Fruit fly (Drosophila melanogaster) whole organism, embryonic: ENCODE results near the gene CG1542.

Experiments used
- Asciz ChIP-seq: fragments of 200-800 bp; sonication (Bioruptor generic); optimal IDR thresholded peaks from 2 replicates; lab custom pipeline; 2017; ENCODE audit warnings: missing biosample characterization, mild to moderate bottlenecking, missing genetic modification characterization, missing genetic modification reagents
- BEAF-32 ChIP-seq: fragments of 200-800 bp; sonication (Bioruptor generic); optimal IDR thresholded peaks from 3 replicates; lab custom pipeline; 2017; ENCODE audit warnings: missing biosample characterization, missing genetic modification characterization, mild to moderate bottlenecking, moderate library complexity, missing genetic modification reagents
- CG10209 ChIP-seq: fragments of 200-800 bp; sonication (Bioruptor generic); optimal IDR thresholded peaks from 3 replicates; lab custom pipeline; 2017; ENCODE audit warnings: missing biosample characterization, mild to moderate bottlenecking, missing genetic modification characterization, missing genetic modification reagents
- CG10959 ChIP-seq: fragments of 200-800 bp; sonication (Bioruptor generic); IDR thresholded peaks from 2 replicates; pipeline ENCODE4 v1.3.6; 2022; ENCODE audit warnings: missing biosample characterization, missing genetic modification characterization
- CG11093 ChIP-seq: fragments of 200-800 bp; sonication (Bioruptor generic); IDR thresholded peaks from 3 replicates; pipeline ENCODE4 v1.3.6; 2022; ENCODE audit warnings: missing biosample characterization, missing genetic modification characterization
- CG12769 ChIP-seq: fragments of 200-800 bp; sonication (Bioruptor generic); optimal IDR thresholded peaks from 2 replicates; lab custom pipeline; 2019; ENCODE audit warnings: missing biosample characterization, mild to moderate bottlenecking, missing genetic modification characterization, moderate library complexity
- CG13424 ChIP-seq: fragments of 200-800 bp; sonication (Bioruptor generic); optimal IDR thresholded peaks from 2 replicates; lab custom pipeline; 2019; ENCODE audit warnings: missing biosample characterization, mild to moderate bottlenecking, missing genetic modification characterization, moderate library complexity
- CG14050 ChIP-seq: fragments of 200-800 bp; sonication (Bioruptor generic); IDR thresholded peaks from 3 replicates; pipeline ENCODE4 v1.3.6; 2022; ENCODE audit warnings: missing biosample characterization, missing genetic modification characterization
- CG1602 ChIP-seq: fragments of 200-800 bp; sonication (Bioruptor generic); optimal IDR thresholded peaks from 3 replicates; lab custom pipeline; 2016; ENCODE audit warnings: missing biosample characterization, missing genetic modification characterization
- CG1603 ChIP-seq: fragments of 200-800 bp; sonication (Bioruptor generic); optimal IDR thresholded peaks from 2 replicates; lab custom pipeline; 2019; ENCODE audit warnings: missing biosample characterization, mild to moderate bottlenecking, missing genetic modification characterization, moderate library complexity
- CG17568 ChIP-seq: fragments of 200-800 bp; sonication (Bioruptor generic); optimal IDR thresholded peaks from 2 replicates; lab custom pipeline; 2018; ENCODE audit warnings: missing biosample characterization, mild to moderate bottlenecking, missing genetic modification characterization, moderate library complexity
- CG31388 ChIP-seq: fragments of 200-800 bp; sonication (Bioruptor generic); optimal IDR thresholded peaks from 2 replicates; lab custom pipeline; 2016; ENCODE audit warnings: missing biosample characterization, missing genetic modification characterization
- CG4730 ChIP-seq: fragments of 200-800 bp; sonication (Bioruptor generic); IDR thresholded peaks from 2 replicates; pipeline ENCODE4 v1.3.6; 2022; ENCODE audit warnings: missing biosample characterization, missing genetic modification characterization
- CG5180 ChIP-seq: fragments of 200-800 bp; sonication (Bioruptor generic); optimal IDR thresholded peaks from 3 replicates; lab custom pipeline; 2017; ENCODE audit warnings: missing biosample characterization, missing genetic modification characterization, mild to moderate bottlenecking, moderate library complexity, missing genetic modification reagents
- CG5953 ChIP-seq: fragments of 200-800 bp; sonication (Bioruptor generic); IDR thresholded peaks from 2 replicates; pipeline ENCODE4 v1.3.6; 2022; ENCODE audit warnings: missing biosample characterization, missing genetic modification characterization
- CG7357 ChIP-seq: fragments of 200-800 bp; sonication (Bioruptor generic); IDR thresholded peaks from 3 replicates; pipeline ENCODE4 v1.3.6; 2022; ENCODE audit warnings: missing biosample characterization, missing genetic modification characterization
- CG9876 ChIP-seq: fragments of 200-800 bp; sonication (Bioruptor generic); optimal IDR thresholded peaks from 2 replicates; lab custom pipeline; 2016; ENCODE audit warnings: missing biosample characterization, missing genetic modification characterization
- E2f1 ChIP-seq: fragments of 200-800 bp; sonication (Bioruptor generic); IDR thresholded peaks from 2 replicates; pipeline ENCODE4 v1.3.6; 2022; ENCODE audit warnings: missing biosample characterization, missing genetic modification characterization
- ERR ChIP-seq: fragments of 200-800 bp; sonication (Bioruptor generic); optimal IDR thresholded peaks from 2 replicates; lab custom pipeline; 2016; ENCODE audit warnings: missing biosample characterization, missing genetic modification characterization
- Ets65A ChIP-seq: fragments of 200-800 bp; sonication (Bioruptor generic); peaks from one replicate; lab custom pipeline; 2016; ENCODE audit warnings: missing biosample characterization, missing genetic modification characterization
- Jarid2 ChIP-seq: fragments of 200-800 bp; sonication (Bioruptor generic); optimal IDR thresholded peaks from 3 replicates; lab custom pipeline; 2017; ENCODE audit warnings: mild to moderate bottlenecking, missing biosample characterization, missing genetic modification reagents, missing genetic modification characterization
- Kr ChIP-seq: fragments of 200-800 bp; sonication (Bioruptor generic); optimal IDR thresholded peaks from 2 replicates; lab custom pipeline; 2017; ENCODE audit warnings: missing biosample characterization, mild to moderate bottlenecking, missing genetic modification characterization
- MESR4 ChIP-seq: fragments of 200-800 bp; sonication (Bioruptor generic); optimal IDR thresholded peaks from 2 replicates; lab custom pipeline; 2018; ENCODE audit warnings: missing biosample characterization, mild to moderate bottlenecking, missing genetic modification characterization, moderate library complexity
- NFAT ChIP-seq: fragments of 200-800 bp; sonication (Bioruptor generic); IDR thresholded peaks from 2 replicates; pipeline ENCODE4 v1.3.6; 2022; ENCODE audit warnings: missing biosample characterization, missing genetic modification characterization
- NfI ChIP-seq: fragments of 200-800 bp; sonication (Bioruptor generic); optimal IDR thresholded peaks from 3 replicates; lab custom pipeline; 2018; ENCODE audit warnings: missing biosample characterization, mild to moderate bottlenecking, missing genetic modification characterization, moderate library complexity
- Oli ChIP-seq: fragments of 200-800 bp; sonication (Bioruptor generic); optimal IDR thresholded peaks from 2 replicates; lab custom pipeline; 2018; ENCODE audit warnings: missing biosample characterization, mild to moderate bottlenecking, missing genetic modification characterization, moderate library complexity
- Scr ChIP-seq: fragments of 200-800 bp; sonication (Bioruptor generic); IDR thresholded peaks from 2 replicates; pipeline ENCODE4 v1.3.6; 2022; ENCODE audit warnings: missing biosample characterization, missing genetic modification characterization; ENCODE audit not compliant: partially characterized antibody
- TFAM ChIP-seq: fragments of 200-800 bp; sonication (Bioruptor generic); optimal IDR thresholded peaks from 2 replicates; lab custom pipeline; 2017; ENCODE audit warnings: missing biosample characterization, missing genetic modification characterization, inconsistent platforms
- Xrp1 ChIP-seq: fragments of 200-800 bp; sonication (Bioruptor generic); IDR thresholded peaks from 2 replicates; pipeline ENCODE4 v1.3.6; 2022; ENCODE audit warnings: missing biosample characterization, missing genetic modification characterization
- aop ChIP-seq: fragments of 200-800 bp; sonication (Bioruptor generic); IDR thresholded peaks from 2 replicates; pipeline ENCODE4 v1.3.6; 2022; ENCODE audit warnings: missing biosample characterization, missing genetic modification characterization
- ash1 ChIP-seq: fragments of 200-800 bp; sonication (Bioruptor generic); optimal IDR thresholded peaks from 2 replicates; lab custom pipeline; 2018; ENCODE audit warnings: missing biosample characterization, mild to moderate bottlenecking, missing genetic modification characterization
- bigmax ChIP-seq: fragments of 200-800 bp; sonication (Bioruptor generic); optimal IDR thresholded peaks from 2 replicates; lab custom pipeline; 2018; ENCODE audit warnings: missing biosample characterization, mild to moderate bottlenecking, missing genetic modification characterization
- cas ChIP-seq: fragments of 200-800 bp; sonication (Bioruptor generic); IDR thresholded peaks from 2 replicates; pipeline ENCODE4 v1.3.6; 2022; ENCODE audit warnings: missing biosample characterization, missing genetic modification characterization
- crol ChIP-seq: fragments of 200-800 bp; sonication (Bioruptor generic); IDR thresholded peaks from 2 replicates; pipeline ENCODE4 v1.3.6; 2022; ENCODE audit warnings: missing biosample characterization, missing genetic modification characterization
- fd102C ChIP-seq: fragments of 200-800 bp; sonication (Bioruptor generic); optimal IDR thresholded peaks from 2 replicates; lab custom pipeline; 2018; ENCODE audit warnings: missing biosample characterization, mild to moderate bottlenecking, missing genetic modification characterization, moderate library complexity
- gem ChIP-seq: fragments of 200-800 bp; sonication (Bioruptor generic); optimal IDR thresholded peaks from 2 replicates; lab custom pipeline; 2019; ENCODE audit warnings: missing biosample characterization, mild to moderate bottlenecking, missing genetic modification characterization, moderate library complexity
- gfzf ChIP-seq: fragments of 200-800 bp; sonication (Bioruptor generic); optimal IDR thresholded peaks from 2 replicates; lab custom pipeline; 2016; ENCODE audit warnings: missing biosample characterization, mild to moderate bottlenecking, missing genetic modification characterization, moderate library complexity
- lab ChIP-seq: fragments of 200-800 bp; sonication (Bioruptor generic); optimal IDR thresholded peaks from 3 replicates; lab custom pipeline; 2017; ENCODE audit warnings: missing biosample characterization, missing genetic modification characterization, mild to moderate bottlenecking, moderate library complexity, missing genetic modification reagents
- oc ChIP-seq: fragments of 200-800 bp; sonication (Bioruptor generic); optimal IDR thresholded peaks from 2 replicates; lab custom pipeline; 2018; ENCODE audit warnings: missing biosample characterization, mild to moderate bottlenecking, missing genetic modification characterization, moderate library complexity
- org-1 ChIP-seq: fragments of 200-800 bp; sonication (Bioruptor generic); optimal IDR thresholded peaks from 2 replicates; lab custom pipeline; 2017; ENCODE audit warnings: missing biosample characterization, missing genetic modification characterization
- peb ChIP-seq: fragments of 200-800 bp; sonication (Bioruptor generic); IDR thresholded peaks from 2 replicates; pipeline ENCODE4 v1.3.6; 2022; ENCODE audit warnings: missing biosample characterization, missing genetic modification characterization
- psq ChIP-seq: fragments of 200-800 bp; sonication (Bioruptor generic); optimal IDR thresholded peaks from 2 replicates; lab custom pipeline; 2017; ENCODE audit warnings: missing biosample characterization, missing genetic modification characterization
- pzg ChIP-seq: fragments of 200-800 bp; sonication (Bioruptor generic); optimal IDR thresholded peaks from 3 replicates; lab custom pipeline; 2018; ENCODE audit warnings: missing biosample characterization, mild to moderate bottlenecking, missing genetic modification characterization, moderate library complexity
- run ChIP-seq: fragments of 200-800 bp; sonication (Bioruptor generic); optimal IDR thresholded peaks from 3 replicates; lab custom pipeline; 2018; ENCODE audit warnings: missing biosample characterization, mild to moderate bottlenecking, missing genetic modification characterization
- sc ChIP-seq, 3 experiments: fragments of >200 bp in 2 of 3; fragments of 200-800 bp in 1 of 3; sonication (Bioruptor generic) in 1 of 3; optimal IDR thresholded peaks; 2 replicates in 2 of 3; 3 replicates in 1 of 3; lab custom pipeline; 2017; ENCODE audit warnings: mild to moderate bottlenecking in 1 of 3, missing biosample characterization in 1 of 3, missing genetic modification characterization in 1 of 3, missing genetic modification reagents in 1 of 3
- tio ChIP-seq: fragments of 200-800 bp; sonication (Bioruptor generic); optimal IDR thresholded peaks from 2 replicates; lab custom pipeline; 2017; ENCODE audit warnings: missing biosample characterization, missing genetic modification characterization, inconsistent platforms
- zen2 ChIP-seq: fragments of 200-800 bp; sonication (Bioruptor generic); IDR thresholded peaks from 3 replicates; pipeline ENCODE4 v1.3.6; 2022; ENCODE audit warnings: missing biosample characterization, missing genetic modification characterization; ENCODE audit not compliant: partially characterized antibody
- zfh1 ChIP-seq: fragments of 200-800 bp; sonication (Bioruptor generic); IDR thresholded peaks from 3 replicates; pipeline ENCODE4 v1.3.6; 2022; ENCODE audit warnings: missing biosample characterization, missing genetic modification characterization

Gene CG1542

DNA sequence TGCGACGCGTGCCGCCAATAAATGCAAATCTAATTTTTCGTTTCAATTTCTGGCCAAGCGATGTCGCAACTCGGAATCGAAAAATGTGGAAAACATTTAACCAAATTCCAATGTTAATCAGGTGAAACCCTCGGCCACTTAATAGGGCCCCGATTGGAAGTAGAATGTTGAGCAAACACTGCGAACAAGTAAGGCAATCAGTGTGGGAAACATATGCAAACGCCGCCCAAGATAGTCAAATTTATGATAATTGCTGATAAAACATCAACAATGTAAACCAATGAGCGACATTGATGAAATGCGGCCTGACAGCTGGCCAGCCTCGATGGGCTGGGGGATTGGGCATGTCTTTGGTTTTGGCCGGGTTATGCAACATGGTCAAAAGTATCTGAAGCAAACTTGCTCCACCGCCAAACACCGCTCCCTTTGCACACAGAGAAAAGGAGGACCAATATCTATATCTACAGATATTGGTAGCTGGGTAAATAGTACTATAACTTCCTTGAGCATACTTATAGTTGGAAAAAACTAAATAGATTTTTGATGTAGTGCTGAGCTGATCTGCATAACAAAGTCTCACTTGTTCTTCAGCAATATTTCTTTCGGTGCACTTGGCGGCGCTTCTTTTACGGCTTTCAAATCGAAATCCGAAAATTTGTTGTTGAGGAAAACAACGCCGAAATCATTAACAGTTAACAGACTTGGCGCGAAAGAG, 34.2 kb downstream of the CG1542 start (continued):
- TF ChIP-seq Scr: no peak
- peak; percentile 28 for TF ChIP-seq CG9876 (GFP tag; lab: Kevin White, UChicago)
- TF ChIP-seq BEAF-32 (GFP tag; lab: Kevin White, UChicago): no peak
- peak; percentile 84 for TF ChIP-seq CG1603 (tag; lab: Kevin White, UChicago)
- peak; percentile 33; the same call in 1 of the 2 replicates for TF ChIP-seq peb
- TF ChIP-seq Oli: peak; percentile 82
- TF ChIP-seq tio: peak; percentile 17
- TF ChIP-seq Xrp1 (GFP tag; lab: Robert Waterston, UW): peak; percentile 78; the same call in 1 of the 2 replicates
- peak; percentile 92 for TF ChIP-seq Ets65A (GFP tag; lab: Kevin White, UChicago)
- TF ChIP-seq CG7357 (GFP tag; lab: Robert Waterston, UW): peak; percentile 64
- peak; percentile 40; the same call in 1 of the 2 replicates for TF ChIP-seq aop
- TF ChIP-seq psq (GFP tag; lab: Kevin White, UChicago): peak; percentile 32
- peak; percentile 85 for TF ChIP-seq CG13424 (tag; lab: Kevin White, UChicago)
- peak; percentile 65 for TF ChIP-seq CG10209
- peak; percentile 74 for TF ChIP-seq CG5953
- no peak for TF ChIP-seq Kr (GFP tag; lab: Kevin White, UChicago)
- peak; percentile 62 for TF ChIP-seq CG4730 (GFP tag; lab: Robert Waterston, UW)
- peak; percentile 46 for TF ChIP-seq NfI (GFP tag; lab: Kevin White, UChicago)
- no peak for TF ChIP-seq ash1 (GFP tag; lab: Kevin White, UChicago)
- TF ChIP-seq bigmax: no peak
- TF ChIP-seq crol (GFP tag; lab: Robert Waterston, UW): no peak
- peak; percentile 76 for TF ChIP-seq zfh1 (GFP tag; lab: Robert Waterston, UW)
- TF ChIP-seq CG10959 (GFP tag; lab: Robert Waterston, UW): peak; percentile 30; the same call in 1 of the 2 replicates
- no peak for TF ChIP-seq zen2 (GFP tag; lab: Robert Waterston, UW)
- TF ChIP-seq pzg (GFP tag; lab: Kevin White, UChicago): no peak
- TF ChIP-seq fd102C: no peak
- peak; percentile 29; the same call in 1 of the 2 replicates for TF ChIP-seq NFAT (GFP tag; lab: Robert Waterston, UW)
- TF ChIP-seq CG5180 (GFP tag; lab: Kevin White, UChicago): peak; percentile 64
- peak; percentile 80 for TF ChIP-seq E2f1 (GFP tag; lab: Robert Waterston, UW)
- TF ChIP-seq MESR4 (GFP tag; lab: Kevin White, UChicago): no peak
- no peak for TF ChIP-seq sc (optimal IDR thresholded peaks at IDR 0.05; lab: Kevin White, UChicago)
- peak; percentile 47 for TF ChIP-seq sc (GFP tag; optimal IDR thresholded peaks at IDR 0.05; lab: Kevin White, UChicago)
- no peak for TF ChIP-seq CG31388 (GFP tag; lab: Kevin White, UChicago)
- TF ChIP-seq CG11093 (GFP tag; lab: Robert Waterston, UW): peak; percentile 81
- TF ChIP-seq CG17568 (GFP tag; lab: Kevin White, UChicago): peak; percentile 24
- TF ChIP-seq gfzf: no peak
- TF ChIP-seq Jarid2 (GFP tag; lab: Kevin White, UChicago): peak; percentile 18
- peak; percentile 57 for TF ChIP-seq CG1602 (GFP tag; lab: Kevin White, UChicago)
- TF ChIP-seq CG14050 (GFP tag; lab: Robert Waterston, UW): peak; percentile 70; the same call in 2 of the 3 replicates
- peak; percentile 4 for TF ChIP-seq ERR (GFP tag; lab: Kevin White, UChicago)
- peak; percentile 62 for TF ChIP-seq Asciz
- TF ChIP-seq run (tag; lab: Kevin White, UChicago): peak; percentile 60
- TF ChIP-seq lab: peak; percentile 62
- peak; percentile 82 for TF ChIP-seq gem
- TF ChIP-seq TFAM (GFP tag; lab: Kevin White, UChicago): no peak
- TF ChIP-seq CG12769 (tag; lab: Kevin White, UChicago): no peak
- peak; percentile 44 for TF ChIP-seq oc (tag; lab: Kevin White, UChicago)
- TF ChIP-seq cas (GFP tag; lab: Robert Waterston, UW): no peak
- peak; percentile 70 for TF ChIP-seq org-1 (GFP tag; lab: Kevin White, UChicago)
